Fruit fly (Drosophila melanogaster) whole organism, embryonic: ENCODE measurements around the gene Mur2B.
A peak's percentile ranks its signal among the peaks of the same experiment; 100 is the strongest.

Experiments
- ATbp ChIP-seq: fragments of 200-800 bp; sonication (Bioruptor generic); optimal IDR thresholded peaks from 2 replicates; lab custom pipeline; 2017; ENCODE audit warnings: missing biosample characterization, mild to moderate bottlenecking, missing genetic modification characterization, missing genetic modification reagents
- Adf1 ChIP-seq: fragments of 200-800 bp; sonication (Bioruptor generic); IDR thresholded peaks from 2 replicates; pipeline ENCODE4 v1.3.6; 2022; ENCODE audit warnings: missing biosample characterization, missing genetic modification characterization
- Asciz ChIP-seq: fragments of 200-800 bp; sonication (Bioruptor generic); optimal IDR thresholded peaks from 2 replicates; lab custom pipeline; 2017; ENCODE audit warnings: missing biosample characterization, mild to moderate bottlenecking, missing genetic modification characterization, missing genetic modification reagents
- Awh ChIP-seq: fragments of 200-800 bp; sonication (Bioruptor generic); IDR thresholded peaks from 2 replicates; pipeline ENCODE4, ENCODE4 v1.3.6; 2022; ENCODE audit warnings: missing biosample characterization, missing genetic modification characterization
- Bteb2 ChIP-seq: fragments of 200-800 bp; sonication (Bioruptor generic); optimal IDR thresholded peaks from 2 replicates; lab custom pipeline; 2016; ENCODE audit warnings: missing biosample characterization, missing genetic modification characterization
- CG13287 ChIP-seq: fragments of 200-800 bp; sonication (Bioruptor generic); IDR thresholded peaks from 2 replicates; pipeline ENCODE4 v1.3.6; 2022; ENCODE audit warnings: missing biosample characterization, missing genetic modification characterization; ENCODE audit not compliant: partially characterized antibody
- CG14050 ChIP-seq: fragments of 200-800 bp; sonication (Bioruptor generic); IDR thresholded peaks from 3 replicates; pipeline ENCODE4 v1.3.6; 2022; ENCODE audit warnings: missing biosample characterization, missing genetic modification characterization
- CG15269 ChIP-seq: fragments of 200-800 bp; sonication (Bioruptor generic); optimal IDR thresholded peaks from 2 replicates; lab custom pipeline; 2018; ENCODE audit warnings: missing biosample characterization, mild to moderate bottlenecking, missing genetic modification characterization, moderate library complexity
- CG15601 ChIP-seq: fragments of 200-800 bp; sonication (Bioruptor generic); optimal IDR thresholded peaks from 3 replicates; lab custom pipeline; 2019; ENCODE audit warnings: missing biosample characterization, mild to moderate bottlenecking, missing genetic modification characterization, moderate library complexity
- CG16863 ChIP-seq: fragments of 200-800 bp; sonication (Bioruptor generic); optimal IDR thresholded peaks from 3 replicates; lab custom pipeline; 2016; ENCODE audit warnings: missing biosample characterization, missing genetic modification characterization
- CG17829 ChIP-seq: fragments of 200-800 bp; optimal IDR thresholded peaks from 2 replicates; lab custom pipeline; 2019; ENCODE audit warnings: missing biosample characterization, mild to moderate bottlenecking, missing genetic modification characterization, moderate library complexity
- CG3163 ChIP-seq: fragments of 200-800 bp; sonication (Bioruptor generic); optimal IDR thresholded peaks from 3 replicates; lab custom pipeline; 2016; ENCODE audit warnings: missing biosample characterization, missing genetic modification characterization
- CG34224 ChIP-seq: fragments of 200-800 bp; sonication (Bioruptor generic); IDR thresholded peaks from 3 replicates; pipeline ENCODE4 v1.3.6; 2022; ENCODE audit warnings: missing biosample characterization, missing genetic modification characterization; ENCODE audit not compliant: partially characterized antibody
- CG4328 ChIP-seq: fragments of 200-800 bp; sonication (Bioruptor generic); optimal IDR thresholded peaks from 3 replicates; lab custom pipeline; 2017; ENCODE audit warnings: missing biosample characterization, missing genetic modification reagents, missing genetic modification characterization
- CG4360 ChIP-seq: fragments of 200-800 bp; sonication (Bioruptor generic); IDR thresholded peaks from 2 replicates; pipeline ENCODE4 v1.3.6; 2022; ENCODE audit warnings: missing biosample characterization, missing genetic modification characterization
- CG5953 ChIP-seq: fragments of 200-800 bp; sonication (Bioruptor generic); IDR thresholded peaks from 2 replicates; pipeline ENCODE4 v1.3.6; 2022; ENCODE audit warnings: missing biosample characterization, missing genetic modification characterization
- CG9817 ChIP-seq: fragments of 200-800 bp; sonication (Bioruptor generic); optimal IDR thresholded peaks from 2 replicates; lab custom pipeline; 2018; ENCODE audit warnings: missing biosample characterization, mild to moderate bottlenecking, missing genetic modification characterization, moderate library complexity
- CG9932 ChIP-seq: fragments of 200-800 bp; sonication (Bioruptor generic); IDR thresholded peaks from 2 replicates; pipeline ENCODE4 v1.3.6; 2022; ENCODE audit warnings: missing biosample characterization, missing genetic modification characterization
- Dip3 ChIP-seq: fragments of 200-800 bp; sonication (Bioruptor generic); optimal IDR thresholded peaks from 3 replicates; lab custom pipeline; 2016; ENCODE audit warnings: missing biosample characterization, missing genetic modification characterization
- Dll ChIP-seq: fragments of 200-800 bp; sonication (Bioruptor generic); IDR thresholded peaks from 4 replicates; pipeline ENCODE4 v1.3.6; 2022; ENCODE audit warnings: missing biosample characterization, missing genetic modification characterization; ENCODE audit not compliant: partially characterized antibody
- Doc2 ChIP-seq: fragments of 200-800 bp; sonication (Bioruptor generic); IDR thresholded peaks from 2 replicates; pipeline ENCODE4 v1.3.6; 2022; ENCODE audit warnings: missing biosample characterization, missing genetic modification characterization
- Dp ChIP-seq: fragments of 200-800 bp; sonication (Bioruptor generic); optimal IDR thresholded peaks from 2 replicates; lab custom pipeline; 2018; ENCODE audit warnings: missing biosample characterization, mild to moderate bottlenecking, missing genetic modification characterization, moderate library complexity
- Ets97D ChIP-seq: fragments of 200-800 bp; sonication (Bioruptor generic); optimal IDR thresholded peaks from 3 replicates; lab custom pipeline; 2016; ENCODE audit warnings: missing biosample characterization, missing genetic modification characterization
- Fer1 ChIP-seq: fragments of 200-800 bp; sonication (Bioruptor generic); optimal IDR thresholded peaks from 2 replicates; lab custom pipeline; 2017; ENCODE audit warnings: missing biosample characterization, mild to moderate bottlenecking, missing genetic modification characterization
- Hr78 ChIP-seq, 2 experiments: fragments of 200-800 bp in 1 of 2; fragments of >200 bp in 1 of 2; sonication (Bioruptor generic) in 1 of 2; optimal IDR thresholded peaks; 2 replicates each; lab custom pipeline; 2017 to 2019; ENCODE audit warnings: missing biosample characterization in 2 of 2, missing genetic modification characterization in 2 of 2, mild to moderate bottlenecking in 1 of 2, moderate library complexity in 1 of 2
- Lpt ChIP-seq: fragments of >200 bp; optimal IDR thresholded peaks from 2 replicates; lab custom pipeline; 2018; ENCODE audit warnings: missing biosample characterization, missing genetic modification characterization
- Nf-YC ChIP-seq: fragments of 200-800 bp; optimal IDR thresholded peaks from 3 replicates; lab custom pipeline; 2019; ENCODE audit warnings: missing biosample characterization, mild to moderate bottlenecking, missing genetic modification characterization, moderate library complexity
- Sin3A ChIP-seq: fragments of >200 bp; optimal IDR thresholded peaks from 2 replicates; lab custom pipeline; 2018
- Sox102F ChIP-seq: fragments of 200-800 bp; sonication (Bioruptor generic); optimal IDR thresholded peaks from 2 replicates; lab custom pipeline; 2018; ENCODE audit warnings: missing biosample characterization, mild to moderate bottlenecking, missing genetic modification characterization, moderate library complexity
- Stat92E ChIP-seq, 3 experiments: fragments of >200 bp in 2 of 3; fragments of 200-800 bp in 1 of 3; sonication (Bioruptor generic) in 1 of 3; optimal IDR thresholded peaks; 2 replicates each; lab custom pipeline; 2017 to 2019; ENCODE audit warnings: missing biosample characterization in 3 of 3, missing genetic modification characterization in 3 of 3, mild to moderate bottlenecking in 1 of 3, moderate library complexity in 1 of 3
- Usf ChIP-seq: fragments of 200-800 bp; sonication (Bioruptor generic); optimal IDR thresholded peaks from 2 replicates; lab custom pipeline; 2017; ENCODE audit warnings: missing genotype, missing biosample characterization, missing genetic modification characterization
- ab ChIP-seq: fragments of 200-800 bp; sonication (Bioruptor generic); optimal IDR thresholded peaks from 2 replicates; lab custom pipeline; 2016; ENCODE audit warnings: missing biosample characterization, missing genetic modification characterization
- ac ChIP-seq: fragments of 200-800 bp; sonication (Bioruptor generic); optimal IDR thresholded peaks from 3 replicates; lab custom pipeline; 2017; ENCODE audit warnings: missing biosample characterization, mild to moderate bottlenecking, missing genetic modification characterization
- ato ChIP-seq: fragments of 200-800 bp; sonication (Bioruptor generic); IDR thresholded peaks from 2 replicates; pipeline ENCODE4 v1.3.6; 2022; ENCODE audit warnings: missing biosample characterization, missing genetic modification characterization; ENCODE audit not compliant: partially characterized antibody
- chif ChIP-seq, 2 experiments: fragments of 200-800 bp; sonication (Bioruptor generic); optimal IDR thresholded peaks; 3 replicates each; lab custom pipeline; 2016; ENCODE audit warnings: missing biosample characterization in 2 of 2, missing genetic modification characterization in 2 of 2
- crc ChIP-seq: fragments of 200-800 bp; sonication (Bioruptor generic); optimal IDR thresholded peaks from 2 replicates; lab custom pipeline; 2016; ENCODE audit warnings: missing biosample characterization, missing genetic modification characterization
- gfzf ChIP-seq: fragments of 200-800 bp; sonication (Bioruptor generic); optimal IDR thresholded peaks from 2 replicates; lab custom pipeline; 2016; ENCODE audit warnings: missing biosample characterization, mild to moderate bottlenecking, missing genetic modification characterization, moderate library complexity
- gsb-n ChIP-seq: fragments of 200-800 bp; sonication (Bioruptor generic); optimal IDR thresholded peaks from 3 replicates; lab custom pipeline; 2018; ENCODE audit warnings: missing biosample characterization, mild to moderate bottlenecking, missing genetic modification characterization
- hb ChIP-seq: fragments of 200-800 bp; sonication (Bioruptor generic); IDR thresholded peaks from 3 replicates; pipeline ENCODE4 v1.3.6; 2022; ENCODE audit warnings: missing biosample characterization, missing genetic modification characterization; ENCODE audit not compliant: partially characterized antibody
- hbn ChIP-seq: fragments of 200-800 bp; sonication (Bioruptor generic); IDR thresholded peaks from 2 replicates; pipeline ENCODE4 v1.3.6; 2022; ENCODE audit warnings: missing biosample characterization, missing genetic modification characterization; ENCODE audit not compliant: partially characterized antibody
- hth ChIP-seq: fragments of >200 bp; optimal IDR thresholded peaks from 2 replicates; lab custom pipeline; 2017; ENCODE audit warnings: inconsistent platforms
- mam ChIP-seq: fragments of 200-800 bp; sonication (Bioruptor generic); optimal IDR thresholded peaks from 3 replicates; lab custom pipeline; 2016; ENCODE audit warnings: missing biosample characterization, missing genetic modification characterization
- p53 ChIP-seq: fragments of 200-800 bp; sonication (Bioruptor generic); optimal IDR thresholded peaks from 2 replicates; lab custom pipeline; 2016; ENCODE audit warnings: missing biosample characterization, missing genetic modification characterization
- pfk ChIP-seq: fragments of 200-800 bp; sonication (Bioruptor generic); optimal IDR thresholded peaks from 2 replicates; lab custom pipeline; 2018; ENCODE audit warnings: missing biosample characterization, mild to moderate bottlenecking, missing genetic modification characterization, moderate library complexity
- run ChIP-seq: fragments of 200-800 bp; sonication (Bioruptor generic); optimal IDR thresholded peaks from 3 replicates; lab custom pipeline; 2018; ENCODE audit warnings: missing biosample characterization, mild to moderate bottlenecking, missing genetic modification characterization
- sd ChIP-seq: fragments of 200-800 bp; sonication (Bioruptor generic); optimal IDR thresholded peaks from 3 replicates; lab custom pipeline; 2018; ENCODE audit warnings: missing biosample characterization, mild to moderate bottlenecking, missing genetic modification characterization, moderate library complexity
- seq ChIP-seq: fragments of 200-800 bp; sonication (Bioruptor generic); IDR thresholded peaks from 2 replicates; pipeline ENCODE4 v1.3.6; 2022; ENCODE audit warnings: missing biosample characterization, missing genetic modification characterization
- sima ChIP-seq: fragments of 200-800 bp; sonication (Bioruptor generic); optimal IDR thresholded peaks from 2 replicates; lab custom pipeline; 2016; ENCODE audit warnings: missing biosample characterization, missing genetic modification characterization
- sr ChIP-seq: fragments of 200-800 bp; sonication (Bioruptor generic); IDR thresholded peaks from 3 replicates; pipeline ENCODE4 v1.3.6; 2022; ENCODE audit warnings: missing biosample characterization, missing genetic modification characterization
- tin ChIP-seq: fragments of 200-800 bp; sonication (Bioruptor generic); optimal IDR thresholded peaks from 3 replicates; lab custom pipeline; 2016; ENCODE audit warnings: missing biosample characterization, missing genetic modification characterization
- tio ChIP-seq: fragments of 200-800 bp; sonication (Bioruptor generic); optimal IDR thresholded peaks from 2 replicates; lab custom pipeline; 2017; ENCODE audit warnings: missing biosample characterization, missing genetic modification characterization, inconsistent platforms
- zen ChIP-seq: fragments of 200-800 bp; sonication (Bioruptor generic); optimal IDR thresholded peaks from 3 replicates; lab custom pipeline; 2018; ENCODE audit warnings: missing biosample characterization, mild to moderate bottlenecking, missing genetic modification characterization, moderate library complexity

Gene Mur2B

DNA sequence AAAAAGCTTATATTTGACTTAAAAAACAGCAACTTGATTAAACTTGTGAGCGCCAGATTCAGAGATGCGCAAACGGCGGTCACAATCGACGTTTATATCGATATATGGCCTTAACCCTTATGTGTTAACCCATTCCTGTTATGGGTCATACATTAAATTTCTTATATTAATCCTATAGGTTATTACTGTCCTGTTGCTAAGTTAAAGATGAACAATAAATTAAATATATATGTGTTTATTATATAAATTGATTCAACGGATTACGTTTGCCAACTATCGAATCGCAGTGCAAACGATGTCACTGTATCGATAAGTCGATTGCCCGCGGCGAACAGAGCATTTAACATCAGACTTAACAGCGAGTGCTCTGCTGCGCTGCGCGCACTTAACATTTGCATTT is 626 bp upstream of the Mur2B start, which contains the start of the genes CG3740 and hfw (continued):
- TF ChIP-seq CG34224 (GFP tag; lab: Robert Waterston, UW) (peak; percentile 90), CG9932 (GFP tag; lab: Robert Waterston, UW) (peak; percentile 89), Nf-YC (tag; lab: Kevin White, UChicago) (peak; percentile 54), hb (GFP tag; lab: Robert Waterston, UW) (peak; percentile 84; the same call in 2 of the 3 replicates), CG15269 (tag; lab: Kevin White, UChicago) (peak; percentile 61), Usf (peak; percentile 37), Dip3 (GFP tag; lab: Kevin White, UChicago) (peak; percentile 2), sd (tag; lab: Kevin White, UChicago) (no peak), Lpt (GFP tag; lab: Kevin White, UChicago) (no peak), ab (GFP tag; lab: Kevin White, UChicago) (no peak), mam (GFP tag; lab: Kevin White, UChicago) (peak; percentile 9), zen (tag; lab: Kevin White, UChicago) (peak; percentile 68), Awh (peak; percentile 66), gsb-n (tag; lab: Kevin White, UChicago) (no peak), CG14050 (GFP tag; lab: Robert Waterston, UW) (peak; percentile 62), CG4360 (no peak), p53 (peak; percentile 40), run (tag; lab: Kevin White, UChicago) (no peak), Sox102F (GFP tag; lab: Kevin White, UChicago) (peak; percentile 78), hbn (GFP tag; lab: Robert Waterston, UW) (peak; percentile 88), tio (GFP tag; lab: Kevin White, UChicago) (no peak), Doc2 (GFP tag; lab: Robert Waterston, UW) (no peak), CG3163 (no peak), Adf1 (peak; percentile 61), CG17829 (tag; lab: Kevin White, UChicago) (peak; percentile 81), sima (GFP tag; lab: Kevin White, UChicago) (no peak), CG13287 (peak; percentile 92), Fer1 (peak; percentile 49), tin (peak; percentile 66), gfzf (GFP tag; lab: Kevin White, UChicago) (no peak)

DNA sequence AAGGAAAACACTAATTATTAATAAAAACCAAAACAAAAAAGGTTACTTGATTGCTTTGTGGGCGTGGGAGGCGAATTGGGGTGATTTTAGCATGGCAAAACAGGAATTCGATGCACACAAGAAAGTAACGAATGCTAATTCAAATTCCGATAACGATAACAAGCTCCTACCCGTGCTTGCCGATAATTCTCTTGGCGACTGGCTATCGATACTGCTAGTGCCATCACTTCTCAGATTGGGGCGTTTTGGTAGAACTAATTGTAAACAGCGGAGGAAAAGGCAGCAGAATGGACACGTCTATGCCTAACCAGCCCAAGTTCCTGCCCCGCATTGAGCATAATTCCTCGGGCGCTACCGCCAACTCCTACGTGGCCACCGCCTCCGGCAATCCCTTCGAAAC is 3.8 kb downstream of the Mur2B start, which contains the start of gene dor:
Gene dor, plus strand, starts transcription at position 217 of the 400 bp plus-strand sequence.
- TF ChIP-seq Bteb2 (GFP tag; lab: Kevin White, UChicago) (no peak), Ets97D (GFP tag; lab: Kevin White, UChicago) (no peak), Asciz (no peak), sr (GFP tag; lab: Robert Waterston, UW) (no peak), Dll (peak; percentile 84), hth (lab: Kevin White, UChicago) (no peak), Stat92E (GFP tag; optimal IDR thresholded peaks at IDR 0.05; lab: Kevin White, UChicago) (no peak), Dp (GFP tag; lab: Kevin White, UChicago) (peak; percentile 71), chif (GFP tag; optimal IDR thresholded peaks at IDR 0.05; lab: Kevin White, UChicago) (no peak), CG16863 (no peak), CG5953 (GFP tag; lab: Robert Waterston, UW) (no peak), crc (GFP tag; lab: Kevin White, UChicago) (no peak), ato (GFP tag; lab: Robert Waterston, UW) (peak; percentile 84), seq (GFP tag; lab: Robert Waterston, UW) (no peak), CG4328 (GFP tag; lab: Kevin White, UChicago) (no peak), CG9817 (no peak), pfk (GFP tag; lab: Kevin White, UChicago) (no peak), Hr78 (GFP tag; optimal IDR thresholded peaks at IDR 0.05; lab: Kevin White, UChicago) (no peak), Sin3A (lab: Kevin White, UChicago) (peak; percentile 25), ac (GFP tag; lab: Kevin White, UChicago) (no peak), ATbp (GFP tag; lab: Kevin White, UChicago) (no peak), CG15601 (no peak)
